Fruit fly (Drosophila melanogaster) whole organism, embryonic: ENCODE measurements around the gene AP-2mu.

ENCODE experiments used
- Atf6 ChIP-seq: fragments of 200-800 bp; sonication (Bioruptor generic); IDR thresholded peaks from 2 replicates; pipeline ENCODE4 v1.3.6; 2022; ENCODE audit warnings: missing biosample characterization, missing genetic modification characterization
- BEAF-32 ChIP-seq: fragments of 200-800 bp; sonication (Bioruptor generic); optimal IDR thresholded peaks from 3 replicates; lab custom pipeline; 2017; ENCODE audit warnings: missing biosample characterization, missing genetic modification characterization, mild to moderate bottlenecking, moderate library complexity, missing genetic modification reagents
- CG10147 ChIP-seq: fragments of 200-800 bp; sonication (Bioruptor generic); optimal IDR thresholded peaks from 2 replicates; lab custom pipeline; 2019; ENCODE audit warnings: missing biosample characterization, mild to moderate bottlenecking, missing genetic modification characterization, moderate library complexity
- CG10274 ChIP-seq: fragments of 200-800 bp; sonication (Bioruptor generic); optimal IDR thresholded peaks from 3 replicates; lab custom pipeline; 2017; ENCODE audit warnings: missing biosample characterization, mild to moderate bottlenecking, missing genetic modification characterization
- CG11247 ChIP-seq: fragments of 200-800 bp; sonication (Bioruptor generic); IDR thresholded peaks from 2 replicates; pipeline ENCODE4 v1.3.6; 2022; ENCODE audit warnings: missing biosample characterization, missing genetic modification characterization
- CG12104 ChIP-seq: fragments of 200-800 bp; sonication (Bioruptor generic); optimal IDR thresholded peaks from 3 replicates; lab custom pipeline; 2016; ENCODE audit warnings: missing biosample characterization, missing genetic modification characterization
- CG13123 ChIP-seq: fragments of 200-800 bp; sonication (Bioruptor generic); optimal IDR thresholded peaks from 2 replicates; lab custom pipeline; 2016; ENCODE audit warnings: missing biosample characterization, missing genetic modification characterization
- CG18262 ChIP-seq: fragments of 200-800 bp; optimal IDR thresholded peaks from 3 replicates; lab custom pipeline; 2019; ENCODE audit warnings: missing biosample characterization, mild to moderate bottlenecking, missing genetic modification characterization, moderate library complexity
- CG18619 ChIP-seq: fragments of 200-800 bp; sonication (Bioruptor generic); optimal IDR thresholded peaks from 3 replicates; lab custom pipeline; 2017; ENCODE audit warnings: missing biosample characterization, mild to moderate bottlenecking, missing genetic modification characterization
- CG3407 ChIP-seq: fragments of 200-800 bp; sonication (Bioruptor generic); optimal IDR thresholded peaks from 2 replicates; lab custom pipeline; 2018; ENCODE audit warnings: missing biosample characterization, mild to moderate bottlenecking, missing genetic modification characterization
- CG34422 ChIP-seq: fragments of 200-800 bp; sonication (Bioruptor generic); IDR thresholded peaks from 3 replicates; pipeline ENCODE4 v1.3.6; 2022; ENCODE audit warnings: missing biosample characterization, missing genetic modification characterization
- CG3995 ChIP-seq: fragments of 200-800 bp; sonication (Bioruptor generic); optimal IDR thresholded peaks from 3 replicates; lab custom pipeline; 2016; ENCODE audit warnings: missing biosample characterization, missing genetic modification characterization
- CG4282 ChIP-seq: fragments of 200-800 bp; sonication (Bioruptor generic); optimal IDR thresholded peaks from 2 replicates; lab custom pipeline; 2016; ENCODE audit warnings: missing biosample characterization, missing genetic modification characterization
- CG4360 ChIP-seq: fragments of 200-800 bp; sonication (Bioruptor generic); IDR thresholded peaks from 2 replicates; pipeline ENCODE4 v1.3.6; 2022; ENCODE audit warnings: missing biosample characterization, missing genetic modification characterization
- CG4820 ChIP-seq: fragments of 200-800 bp; sonication (Bioruptor generic); optimal IDR thresholded peaks from 3 replicates; lab custom pipeline; 2016; ENCODE audit warnings: missing biosample characterization, missing genetic modification characterization
- CG6765 ChIP-seq: fragments of 200-800 bp; sonication (Bioruptor generic); optimal IDR thresholded peaks from 3 replicates; lab custom pipeline; 2017; ENCODE audit warnings: missing biosample characterization, mild to moderate bottlenecking, missing genetic modification characterization
- CG6854 ChIP-seq: fragments of 200-800 bp; sonication (Bioruptor generic); optimal IDR thresholded peaks from 3 replicates; lab custom pipeline; 2017; ENCODE audit warnings: missing biosample characterization, mild to moderate bottlenecking, missing genetic modification characterization
- CG7357 ChIP-seq: fragments of 200-800 bp; sonication (Bioruptor generic); IDR thresholded peaks from 3 replicates; pipeline ENCODE4 v1.3.6; 2022; ENCODE audit warnings: missing biosample characterization, missing genetic modification characterization
- CG7928 ChIP-seq: fragments of 200-800 bp; sonication (Bioruptor generic); optimal IDR thresholded peaks from 2 replicates; lab custom pipeline; 2017; ENCODE audit warnings: missing biosample characterization, mild to moderate bottlenecking, missing genetic modification characterization
- CG9727 ChIP-seq: fragments of 200-800 bp; sonication (Bioruptor generic); optimal IDR thresholded peaks from 3 replicates; lab custom pipeline; 2017; ENCODE audit warnings: missing biosample characterization, mild to moderate bottlenecking, missing genetic modification characterization
- CHES-1-like ChIP-seq: fragments of 200-800 bp; sonication (Bioruptor generic); optimal IDR thresholded peaks from 2 replicates; lab custom pipeline; 2016; ENCODE audit warnings: missing biosample characterization, missing genetic modification characterization
- D ChIP-seq, 2 experiments: fragments of 200-800 bp in 1 of 2; fragments of >200 bp in 1 of 2; sonication (Bioruptor generic) in 1 of 2; optimal IDR thresholded peaks; 2 replicates in 1 of 2; 3 replicates in 1 of 2; lab custom pipeline; 2017; ENCODE audit warnings: mild to moderate bottlenecking in 1 of 2, missing biosample characterization in 1 of 2, missing genetic modification characterization in 1 of 2, missing genetic modification reagents in 1 of 2
- ERR ChIP-seq: fragments of 200-800 bp; sonication (Bioruptor generic); optimal IDR thresholded peaks from 2 replicates; lab custom pipeline; 2016; ENCODE audit warnings: missing biosample characterization, missing genetic modification characterization
- GATAe ChIP-seq: fragments of 200-800 bp; sonication (Bioruptor generic); conservative IDR thresholded peaks from 2 replicates; pipeline ENCODE4 v1.3.6; 2022; ENCODE audit warnings: missing biosample characterization, missing genetic modification characterization
- Lhr ChIP-seq: fragments of 200-800 bp; sonication (Bioruptor generic); optimal IDR thresholded peaks from 3 replicates; lab custom pipeline; 2017; ENCODE audit warnings: mild to moderate bottlenecking, missing biosample characterization, missing genetic modification reagents, missing genetic modification characterization
- Mrtf ChIP-seq: fragments of 200-800 bp; sonication (Bioruptor generic); IDR thresholded peaks from 3 replicates; pipeline ENCODE4 v1.3.6; 2022; ENCODE audit warnings: missing biosample characterization, missing genetic modification characterization
- Opbp ChIP-seq: fragments of 200-800 bp; sonication (Bioruptor generic); IDR thresholded peaks from 3 replicates; pipeline ENCODE4 v1.3.6; 2022; ENCODE audit warnings: missing biosample characterization, missing genetic modification characterization; ENCODE audit not compliant: partially characterized antibody
- Six4 ChIP-seq: fragments of 200-800 bp; sonication (Bioruptor generic); optimal IDR thresholded peaks from 2 replicates; lab custom pipeline; 2016; ENCODE audit warnings: missing biosample characterization, missing genetic modification characterization
- Sox102F ChIP-seq: fragments of 200-800 bp; sonication (Bioruptor generic); optimal IDR thresholded peaks from 2 replicates; lab custom pipeline; 2018; ENCODE audit warnings: missing biosample characterization, mild to moderate bottlenecking, missing genetic modification characterization, moderate library complexity
- ase ChIP-seq: fragments of 200-800 bp; sonication (Bioruptor generic); IDR thresholded peaks from 3 replicates; pipeline ENCODE4 v1.3.6; 2022; ENCODE audit warnings: missing biosample characterization, missing genetic modification characterization
- ash1 ChIP-seq: fragments of 200-800 bp; sonication (Bioruptor generic); optimal IDR thresholded peaks from 2 replicates; lab custom pipeline; 2018; ENCODE audit warnings: missing biosample characterization, mild to moderate bottlenecking, missing genetic modification characterization
- bowl ChIP-seq: fragments of 200-800 bp; sonication (Bioruptor generic); IDR thresholded peaks from 2 replicates; pipeline ENCODE4 v1.3.6; 2022; ENCODE audit warnings: missing biosample characterization, missing genetic modification characterization
- ems ChIP-seq: fragments of 200-800 bp; sonication (Bioruptor generic); optimal IDR thresholded peaks from 3 replicates; lab custom pipeline; 2016; ENCODE audit warnings: missing biosample characterization, missing genetic modification characterization
- gcm2 ChIP-seq: fragments of 200-800 bp; sonication (Bioruptor generic); optimal IDR thresholded peaks from 2 replicates; lab custom pipeline; 2016; ENCODE audit warnings: missing biosample characterization, missing genetic modification characterization
- grau ChIP-seq: fragments of 200-800 bp; optimal IDR thresholded peaks from 3 replicates; lab custom pipeline; 2019; ENCODE audit warnings: missing biosample characterization, mild to moderate bottlenecking, missing genetic modification characterization, moderate library complexity
- gsb-n ChIP-seq: fragments of 200-800 bp; sonication (Bioruptor generic); optimal IDR thresholded peaks from 3 replicates; lab custom pipeline; 2018; ENCODE audit warnings: missing biosample characterization, mild to moderate bottlenecking, missing genetic modification characterization
- hbn ChIP-seq: fragments of 200-800 bp; sonication (Bioruptor generic); IDR thresholded peaks from 2 replicates; pipeline ENCODE4 v1.3.6; 2022; ENCODE audit warnings: missing biosample characterization, missing genetic modification characterization; ENCODE audit not compliant: partially characterized antibody
- knrl ChIP-seq: fragments of 200-800 bp; sonication (Bioruptor generic); IDR thresholded peaks from 3 replicates; pipeline ENCODE4 v1.3.6; 2022; ENCODE audit warnings: missing biosample characterization, missing genetic modification characterization; ENCODE audit not compliant: partially characterized antibody
- oc ChIP-seq: fragments of 200-800 bp; sonication (Bioruptor generic); optimal IDR thresholded peaks from 2 replicates; lab custom pipeline; 2018; ENCODE audit warnings: missing biosample characterization, mild to moderate bottlenecking, missing genetic modification characterization, moderate library complexity
- p53 ChIP-seq: fragments of 200-800 bp; sonication (Bioruptor generic); optimal IDR thresholded peaks from 2 replicates; lab custom pipeline; 2016; ENCODE audit warnings: missing biosample characterization, missing genetic modification characterization
- pfk ChIP-seq: fragments of 200-800 bp; sonication (Bioruptor generic); optimal IDR thresholded peaks from 2 replicates; lab custom pipeline; 2018; ENCODE audit warnings: missing biosample characterization, mild to moderate bottlenecking, missing genetic modification characterization, moderate library complexity
- pho ChIP-seq: fragments of 200-800 bp; sonication (Bioruptor generic); optimal IDR thresholded peaks from 2 replicates; lab custom pipeline; 2016; ENCODE audit warnings: missing biosample characterization, missing genetic modification characterization
- run ChIP-seq: fragments of 200-800 bp; sonication (Bioruptor generic); optimal IDR thresholded peaks from 3 replicates; lab custom pipeline; 2018; ENCODE audit warnings: missing biosample characterization, mild to moderate bottlenecking, missing genetic modification characterization
- seq ChIP-seq: fragments of 200-800 bp; sonication (Bioruptor generic); IDR thresholded peaks from 2 replicates; pipeline ENCODE4 v1.3.6; 2022; ENCODE audit warnings: missing biosample characterization, missing genetic modification characterization
- slou ChIP-seq: fragments of 200-800 bp; sonication (Bioruptor generic); optimal IDR thresholded peaks from 3 replicates; lab custom pipeline; 2016; ENCODE audit warnings: missing biosample characterization, missing genetic modification characterization
- sna ChIP-seq: fragments of 200-800 bp; sonication (Bioruptor generic); IDR thresholded peaks from 2 replicates; pipeline ENCODE4 v1.3.6; 2022; ENCODE audit warnings: missing biosample characterization, missing genetic modification characterization; ENCODE audit not compliant: partially characterized antibody
- sug ChIP-seq: fragments of 200-800 bp; optimal IDR thresholded peaks from 2 replicates; lab custom pipeline; 2019; ENCODE audit warnings: missing biosample characterization, mild to moderate bottlenecking, missing genetic modification characterization, moderate library complexity
- tna ChIP-seq: fragments of 200-800 bp; sonication (Bioruptor generic); IDR thresholded peaks from 2 replicates; pipeline ENCODE4 v1.3.6; 2022; ENCODE audit warnings: missing biosample characterization, missing genetic modification characterization; ENCODE audit not compliant: partially characterized antibody
- tx ChIP-seq: fragments of 200-800 bp; sonication (Bioruptor generic); optimal IDR thresholded peaks from 2 replicates; lab custom pipeline; 2016; ENCODE audit warnings: missing biosample characterization, missing genetic modification characterization
- vvl ChIP-seq: fragments of 200-800 bp; sonication (Bioruptor generic); IDR thresholded peaks from 2 replicates; pipeline ENCODE4 v1.3.6; 2022; ENCODE audit warnings: missing biosample characterization, missing genetic modification characterization
- zfh1 ChIP-seq: fragments of 200-800 bp; sonication (Bioruptor generic); IDR thresholded peaks from 3 replicates; pipeline ENCODE4 v1.3.6; 2022; ENCODE audit warnings: missing biosample characterization, missing genetic modification characterization

Gene AP-2mu

dm6 chr3R:22421618-22422017 is 40.6 kb upstream of the AP-2mu start (continued):
- TF ChIP-seq CG18619 (GFP tag; lab: Kevin White, UChicago) (peak; percentile 30), pho (GFP tag; lab: Kevin White, UChicago) (peak; percentile 62), CG3407 (GFP tag; lab: Kevin White, UChicago) (no peak), CG34422 (GFP tag; lab: Robert Waterston, UW) (peak; percentile 82), vvl (peak; percentile 90), slou (GFP tag; lab: Kevin White, UChicago) (peak; percentile 17), sna (GFP tag; lab: Robert Waterston, UW) (no peak), CG12104 (GFP tag; lab: Kevin White, UChicago) (peak; percentile 50), ERR (peak; percentile 48), Lhr (GFP tag; lab: Kevin White, UChicago) (no peak), BEAF-32 (GFP tag; lab: Kevin White, UChicago) (no peak), tx (peak; percentile 52), Opbp (GFP tag; lab: Robert Waterston, UW) (no peak), Sox102F (GFP tag; lab: Kevin White, UChicago) (no peak), hbn (no peak), pfk (GFP tag; lab: Kevin White, UChicago) (no peak), Mrtf (GFP tag; lab: Robert Waterston, UW) (peak; percentile 84), gcm2 (GFP tag; lab: Kevin White, UChicago) (no peak), run (tag; lab: Kevin White, UChicago) (no peak), CG6765 (no peak), CG4360 (0 out of 2 replicates have a peak, but pooled peaks have one; percentile 11), Six4 (GFP tag; lab: Kevin White, UChicago) (peak; percentile 4), CG10147 (GFP tag; lab: Kevin White, UChicago) (no peak), tna (no peak), ase (GFP tag; lab: Robert Waterston, UW) (peak; percentile 56; the same call in 1 of the 3 replicates), gsb-n (tag; lab: Kevin White, UChicago) (no peak), CG7357 (GFP tag; lab: Robert Waterston, UW) (0 out of 3 replicates have a peak, but pooled peaks have one; percentile 46), CG13123 (GFP tag; lab: Kevin White, UChicago) (no peak), CG4282 (GFP tag; lab: Kevin White, UChicago) (no peak), CHES-1-like (GFP tag; lab: Kevin White, UChicago) (no peak), grau (peak; percentile 89), sug (tag; lab: Kevin White, UChicago) (peak; percentile 26), GATAe (no peak), CG4820 (GFP tag; lab: Kevin White, UChicago) (peak; percentile 26), ash1 (GFP tag; lab: Kevin White, UChicago) (no peak), knrl (no peak), CG9727 (GFP tag; lab: Kevin White, UChicago) (peak; percentile 59), zfh1 (peak; percentile 61; the same call in 2 of the 3 replicates), CG7928 (GFP tag; lab: Kevin White, UChicago) (no peak), bowl (GFP tag; lab: Robert Waterston, UW) (peak; percentile 72), CG10274 (GFP tag; lab: Kevin White, UChicago) (no peak), CG6854 (peak; percentile 29), CG18262 (tag; lab: Kevin White, UChicago) (peak; percentile 59), CG3995 (no peak), oc (no peak), ems (GFP tag; lab: Kevin White, UChicago) (no peak), Atf6 (peak; percentile 80), D (optimal IDR thresholded peaks at IDR 0.05; lab: Kevin White, UChicago) (no peak), D (GFP tag; optimal IDR thresholded peaks at IDR 0.05; lab: Kevin White, UChicago) (no peak), CG11247 (GFP tag; lab: Robert Waterston, UW) (peak; percentile 63; the same call in 1 of the 2 replicates), seq (no peak), p53 (GFP tag; lab: Kevin White, UChicago) (no peak)
